Fruit fly (Drosophila melanogaster): Measurements from ENCODE around the gene zyd.

The zyd gene

DNA sequence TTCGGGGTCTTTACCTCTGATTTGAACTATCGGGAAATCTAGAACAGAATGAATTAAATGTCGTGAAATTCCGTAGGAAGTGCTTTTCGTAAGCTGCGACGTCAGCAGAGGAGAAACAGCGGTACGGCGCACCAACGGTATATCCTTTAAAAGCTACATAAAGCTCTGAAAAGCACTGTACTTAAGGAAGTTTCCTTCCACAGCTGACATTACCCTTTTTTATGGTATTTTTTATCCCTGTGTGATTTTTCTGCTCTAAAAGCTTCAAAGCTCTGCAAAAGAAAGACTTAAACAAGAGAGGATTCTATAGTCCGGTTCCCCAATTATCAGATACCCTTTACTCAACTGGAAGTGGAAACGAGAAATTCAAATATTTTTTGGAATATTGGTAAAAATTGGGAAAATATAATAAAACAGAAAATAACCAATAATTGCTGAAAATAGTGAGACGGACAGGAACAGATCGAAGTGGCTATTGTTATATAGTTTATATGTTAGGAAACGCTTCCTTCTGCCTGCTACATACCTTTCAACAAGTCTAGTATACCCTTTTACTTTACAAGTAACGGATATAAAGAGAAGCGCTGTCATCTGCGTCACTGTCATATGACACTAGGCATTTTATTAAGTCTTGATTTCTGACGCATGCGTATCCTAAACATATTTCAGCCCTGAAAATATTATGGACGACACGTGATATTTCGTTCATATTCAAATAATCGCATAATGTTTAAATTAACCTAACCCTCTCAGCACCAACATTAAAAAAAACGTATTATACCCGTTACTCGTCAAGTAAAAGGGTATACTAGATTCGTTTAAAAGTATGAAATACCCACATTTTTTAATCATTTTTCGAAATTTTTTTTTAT lies 17.9 kb upstream of the zyd start, which contains the start of the genes stnA and stnB (continued):
- TF ChIP-seq Lpt (GFP tag; optimal IDR thresholded peaks at IDR 0.05) (no peak), CG15336 (GFP tag; IDR thresholded peaks at IDR 0.05) (no peak), dsx (GFP tag; optimal IDR thresholded peaks at IDR 0.05; ENCODE audit: poor library complexity, severe bottlenecking) (no peak), acj6 (GFP tag; optimal IDR thresholded peaks at IDR 0.05) (no peak), CG6854 (GFP tag; optimal IDR thresholded peaks at IDR 0.05) (no peak), achi (GFP tag; optimal IDR thresholded peaks at IDR 0.05) (peak; percentile 24), Ets96B (tag; optimal IDR thresholded peaks at IDR 0.05) (peak; percentile 3), spab (GFP tag; optimal IDR thresholded peaks at IDR 0.05) (no peak), topi (GFP tag; optimal IDR thresholded peaks at IDR 0.05) (peak; percentile 8), Sox102F (GFP tag; optimal IDR thresholded peaks at IDR 0.05) (no peak), CG6276 (GFP tag; optimal IDR thresholded peaks at IDR 0.05) (no peak), Met (GFP tag; optimal IDR thresholded peaks at IDR 0.05) (peak; percentile 38), Eip93F (GFP tag; optimal IDR thresholded peaks at IDR 0.05) (no peak), CG3032 (tag; optimal IDR thresholded peaks at IDR 0.05) (no peak), Ets21C (GFP tag; optimal IDR thresholded peaks at IDR 0.05) (no peak), Sox14 (GFP tag; optimal IDR thresholded peaks at IDR 0.05) (no peak), CG11294 (GFP tag; IDR thresholded peaks at IDR 0.05) (no peak), Eip78C (GFP tag) (peak; percentile 68), dac (GFP tag; optimal IDR thresholded peaks at IDR 0.05) (no peak), Hr4 (GFP tag; optimal IDR thresholded peaks at IDR 0.05) (no peak), CG7368 (GFP tag; optimal IDR thresholded peaks at IDR 0.05) (no peak), CG3919 (GFP tag; optimal IDR thresholded peaks at IDR 0.05) (no peak), lz (GFP tag; optimal IDR thresholded peaks at IDR 0.05) (peak; percentile 24), CG9139 (GFP tag; optimal IDR thresholded peaks at IDR 0.05) (no peak), Hr38 (GFP tag; optimal IDR thresholded peaks at IDR 0.05) (no peak), fkh (GFP tag; optimal IDR thresholded peaks at IDR 0.05) (no peak), Eip75B (GFP tag; optimal IDR thresholded peaks at IDR 0.05) (no peak), Hr39 (GFP tag; optimal IDR thresholded peaks at IDR 0.05) (no peak), CG10669 (GFP tag; optimal IDR thresholded peaks at IDR 0.05) (peak; percentile 17), vri (GFP tag; optimal IDR thresholded peaks at IDR 0.05) (no peak)

DNA sequence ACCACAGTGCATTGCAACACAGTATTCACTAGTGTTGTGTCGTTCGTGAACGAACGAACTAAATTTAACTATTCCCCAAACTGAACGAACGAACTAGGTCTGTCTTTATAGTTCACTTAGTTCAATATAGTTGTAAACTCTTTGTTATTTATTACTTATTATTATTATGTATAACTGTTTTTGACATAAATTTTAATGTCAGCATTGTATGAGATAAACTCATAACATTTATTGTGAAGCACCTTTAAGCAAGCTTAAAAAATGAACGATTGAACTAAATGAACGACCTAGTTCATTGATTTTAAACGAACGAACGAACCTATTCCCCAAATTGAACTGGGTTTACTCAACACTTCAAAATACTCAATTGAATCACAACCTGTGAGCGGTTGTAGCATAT lies 15.8 kb upstream of the zyd start:
- no peak for TF ChIP-seq fkh (GFP tag; optimal IDR thresholded peaks at IDR 0.05)
- peak; percentile 39 for TF ChIP-seq Eip78C (GFP tag)

DNA sequence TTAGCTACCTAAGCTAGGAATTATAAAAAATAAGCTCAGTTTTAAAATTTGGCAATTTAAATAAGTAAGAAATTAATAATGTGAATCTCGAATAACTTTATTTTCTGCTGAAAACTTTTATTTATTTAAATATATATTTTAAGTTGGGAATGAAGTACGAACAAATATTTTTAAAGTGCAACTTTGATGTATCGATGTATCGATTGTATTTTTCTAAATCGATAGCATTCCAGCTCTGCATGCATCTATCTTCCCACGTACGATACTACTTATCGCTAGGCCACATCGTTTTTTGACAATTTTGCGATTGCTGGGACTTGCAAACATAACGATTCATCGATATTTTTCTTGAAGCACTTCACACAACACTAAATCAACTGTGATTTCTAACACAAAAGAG lies 15.3 kb upstream of the zyd start:
- TF ChIP-seq CG32006 (GFP tag; optimal IDR thresholded peaks at IDR 0.05) (peak; percentile 25), Eip78C (GFP tag) (no peak), spab (GFP tag; optimal IDR thresholded peaks at IDR 0.05) (no peak), CG15336 (GFP tag; IDR thresholded peaks at IDR 0.05) (0 out of 2 replicates have a peak, but pooled peaks have one; percentile 10), CG11762 (GFP tag; optimal IDR thresholded peaks at IDR 0.05; ENCODE audit: insufficient read depth) (no peak), OdsH (GFP tag; optimal IDR thresholded peaks at IDR 0.05) (peak; percentile 21), Eip93F (GFP tag; optimal IDR thresholded peaks at IDR 0.05) (no peak), CG3032 (tag; optimal IDR thresholded peaks at IDR 0.05) (no peak), cyc (GFP tag; optimal IDR thresholded peaks at IDR 0.05) (no peak), Met (GFP tag; optimal IDR thresholded peaks at IDR 0.05) (no peak), Hr4 (GFP tag; optimal IDR thresholded peaks at IDR 0.05) (peak; percentile 20), Sox102F (GFP tag; optimal IDR thresholded peaks at IDR 0.05) (peak; percentile 11), CG11294 (GFP tag; IDR thresholded peaks at IDR 0.05) (no peak), CG1621 (tag; optimal IDR thresholded peaks at IDR 0.05) (no peak), topi (GFP tag; optimal IDR thresholded peaks at IDR 0.05) (no peak), CG10631 (GFP tag; optimal IDR thresholded peaks at IDR 0.05) (peak; percentile 2), CG8319 (GFP tag; optimal IDR thresholded peaks at IDR 0.05) (no peak)

All from whole organism, prepupa.